Worm (Caenorhabditis elegans): Measurements from ENCODE around the gene cal-4.

cal-4 gene

DNA sequence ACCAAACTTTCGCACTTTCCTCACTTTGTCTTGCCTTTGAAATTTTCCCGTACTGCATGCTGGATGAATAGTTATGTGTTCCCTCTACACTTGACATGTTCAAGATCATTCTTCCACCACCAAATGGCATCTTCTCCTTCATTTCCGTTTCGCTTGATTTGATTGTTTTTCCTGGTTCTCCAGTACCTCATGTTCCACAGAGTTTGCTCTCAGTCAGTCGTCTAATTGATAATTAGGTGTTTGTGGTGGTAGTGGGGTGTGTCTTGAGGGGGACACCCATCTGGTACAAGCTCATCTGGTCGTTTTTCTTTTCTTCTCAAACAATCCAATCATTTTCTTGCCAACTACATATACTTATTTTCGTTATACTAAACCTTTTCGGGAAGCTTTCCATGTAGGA lies 49.8 kb downstream of the cal-4 start:
- no peak for TF ChIP-seq tbx-2 (tag; optimal IDR thresholded peaks at IDR 0.05)
- TF ChIP-seq efl-1 (optimal IDR thresholded peaks at IDR 0.05), result no peak
- TF ChIP-seq efl-1 (GFP tag; optimal IDR thresholded peaks at IDR 0.05 in 1 of 2), result peak in 1 of 2 experiments; percentile 81
- no peak for TF ChIP-seq unc-30 (tag; optimal IDR thresholded peaks at IDR 0.05)
- no peak for TF ChIP-seq lin-14 (GFP tag; optimal IDR thresholded peaks at IDR 0.05)
- TF ChIP-seq unc-62 (GFP tag; optimal IDR thresholded peaks at IDR 0.05), result no peak
- no peak for TF ChIP-seq nhr-237 (tag; optimal IDR thresholded peaks at IDR 0.05)
- TF ChIP-seq blmp-1 (tag; optimal IDR thresholded peaks at IDR 0.05), result peak; percentile 15
- no peak for TF ChIP-seq ztf-4 (tag; optimal IDR thresholded peaks at IDR 0.05)
- TF ChIP-seq sox-4 (tag; optimal IDR thresholded peaks at IDR 0.05), result no peak
- TF ChIP-seq mef-2 (tag; optimal IDR thresholded peaks at IDR 0.05), result no peak
- TF ChIP-seq Y116A8C.19 (tag; optimal IDR thresholded peaks at IDR 0.05; ENCODE audit: borderline replicate concordance), result no peak
- no peak for TF ChIP-seq mdl-1 (tag; optimal IDR thresholded peaks at IDR 0.05)

DNA sequence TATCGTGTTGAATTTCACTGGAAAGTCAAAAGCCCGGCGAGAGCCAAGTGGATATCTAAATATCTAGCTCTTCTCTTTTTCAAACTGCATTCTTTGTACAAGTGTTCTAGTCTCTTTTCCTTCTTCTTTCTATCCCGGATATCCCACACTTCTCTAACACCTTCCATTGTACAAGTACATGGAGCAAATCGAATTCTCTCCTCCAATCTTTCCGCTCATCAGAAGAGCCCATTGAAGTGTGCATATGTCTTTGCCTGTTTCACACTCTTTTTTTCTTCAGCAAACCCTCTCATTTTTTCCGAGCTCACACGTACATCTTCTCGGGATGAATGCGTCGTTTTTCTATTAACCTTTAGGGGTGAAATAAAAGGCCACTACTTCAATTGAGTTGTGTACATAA lies 52.3 kb downstream of the cal-4 start:
- no peak for TF ChIP-seq ceh-90 (tag; optimal IDR thresholded peaks at IDR 0.05)
- peak; percentile 42 for TF ChIP-seq lin-14 (GFP tag; optimal IDR thresholded peaks at IDR 0.05)

- TF ChIP-seq nhr-28 (tag; optimal IDR thresholded peaks at IDR 0.05) (no peak), dsc-1 (tag; optimal IDR thresholded peaks at IDR 0.05) (peak; percentile 46), ztf-11 (tag; optimal IDR thresholded peaks at IDR 0.05) (no peak), nhr-90 (tag; optimal IDR thresholded peaks at IDR 0.05; ENCODE audit: poor library complexity) (no peak), lin-39 (tag; optimal IDR thresholded peaks at IDR 0.05) (no peak), rnt-1 (tag; optimal IDR thresholded peaks at IDR 0.05) (no peak), tlp-1 (tag; optimal IDR thresholded peaks at IDR 0.05) (no peak), swsn-7 (tag; optimal IDR thresholded peaks at IDR 0.05) (no peak), lin-14 (GFP tag; optimal IDR thresholded peaks at IDR 0.05) (peak; percentile 52), unc-98 (GFP tag; IDR thresholded peaks at IDR 0.05) (no peak)
Observed at ce11 chrIV:10574471-10574870, 53.3 kb downstream of the cal-4 start.

ce11 chrIV:10576050-10576449 lies 54.8 kb downstream of the cal-4 start, which contains the start of gene efn-2:
efn-2 (plus strand) TSS chrIV:10576350.
- no peak for TF ChIP-seq C16A3.4 (tag; optimal IDR thresholded peaks at IDR 0.05)
- peak; percentile 45 for TF ChIP-seq blmp-1 (tag; optimal IDR thresholded peaks at IDR 0.05)

DNA sequence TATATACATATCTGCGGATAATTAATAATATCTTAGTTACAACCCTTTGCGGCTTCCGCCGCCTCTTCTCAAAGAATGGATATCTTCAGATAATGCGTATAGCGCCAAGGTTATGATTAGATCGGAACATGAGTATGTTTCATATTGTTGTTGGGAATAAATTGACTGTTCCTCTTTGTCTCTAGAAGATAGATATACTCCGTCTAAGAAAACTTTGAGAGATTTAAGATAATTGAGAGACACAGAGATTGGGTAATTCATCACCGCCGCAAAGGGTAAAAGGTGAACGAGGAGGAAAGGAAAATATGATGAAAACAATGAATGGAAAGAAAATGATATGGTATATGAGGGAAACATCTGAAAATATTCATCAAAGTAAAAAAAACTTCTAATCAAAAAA lies 55.4 kb downstream of the cal-4 start:
- TF ChIP-seq unc-130 (tag; optimal IDR thresholded peaks at IDR 0.05) (no peak), vab-15 (tag; optimal IDR thresholded peaks at IDR 0.05) (no peak), ces-1 (GFP tag; optimal IDR thresholded peaks at IDR 0.05) (no peak), fkh-8 (tag; optimal IDR thresholded peaks at IDR 0.05) (no peak), ceh-88 (GFP tag; IDR thresholded peaks at IDR 0.05) (no peak), nhr-85 (tag) (peak; percentile 16), mep-1 (tag; optimal IDR thresholded peaks at IDR 0.05) (peak; percentile 14), blmp-1 (tag; optimal IDR thresholded peaks at IDR 0.05) (peak; percentile 54), lin-14 (GFP tag; optimal IDR thresholded peaks at IDR 0.05) (peak; percentile 60)

- TF ChIP-seq elt-2 (tag; optimal IDR thresholded peaks at IDR 0.05), result peak; percentile 45
- no peak for TF ChIP-seq sup-37 (GFP tag; optimal IDR thresholded peaks at IDR 0.05)
Observed at ce11 chrIV:10577600-10577999, 56.4 kb downstream of the cal-4 start.

ce11 chrIV:10578367-10578766 lies 57.2 kb downstream of the cal-4 start, which contains the start of gene lgc-43:
lgc-43 (plus strand) TSS chrIV:10578667.
- no peak for TF ChIP-seq fkh-10 (GFP tag; optimal IDR thresholded peaks at IDR 0.05)
- TF ChIP-seq elt-3 (tag; optimal IDR thresholded peaks at IDR 0.05), result no peak
- TF ChIP-seq C16A3.4 (tag; optimal IDR thresholded peaks at IDR 0.05), result no peak
- TF ChIP-seq nhr-11 (tag; optimal IDR thresholded peaks at IDR 0.05), result no peak
